Fruit fly (Drosophila melanogaster): ENCODE data around the gene klu.

DNA sequence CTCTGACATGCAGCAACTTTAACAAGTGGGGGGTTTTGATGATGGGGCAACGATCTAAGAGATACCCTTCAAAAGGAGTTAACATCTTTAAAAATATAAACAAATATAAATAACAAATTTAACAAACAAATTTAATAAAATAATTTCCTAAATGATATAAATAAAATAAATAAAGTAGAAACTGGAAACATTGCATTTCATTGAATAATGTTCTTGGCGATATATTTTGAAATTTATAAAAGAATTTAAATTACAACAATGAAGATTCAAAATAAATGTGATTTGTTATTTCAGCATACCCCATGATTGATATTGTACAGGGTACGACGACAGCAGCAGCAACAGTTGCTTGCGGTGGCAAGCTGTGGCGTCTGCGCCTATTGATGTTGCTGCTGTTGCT lies 57.9 kb downstream of the klu start:
- TF ChIP-seq CG12605 (GFP tag; IDR thresholded peaks at IDR 0.05) (no peak), CG10348 (GFP tag; IDR thresholded peaks at IDR 0.05) (no peak), CG34367 (tag; optimal IDR thresholded peaks at IDR 0.05) (peak; percentile 38), EcR (GFP tag; optimal IDR thresholded peaks at IDR 0.05) (no peak), Pif1B (GFP tag; optimal IDR thresholded peaks at IDR 0.05) (peak; percentile 21), Ets98B (GFP tag; IDR thresholded peaks at IDR 0.05) (no peak), fd96Ca (GFP tag; IDR thresholded peaks at IDR 0.05) (no peak), CG4496 (GFP tag; IDR thresholded peaks at IDR 0.05) (0 out of 3 replicates have a peak, but pooled peaks have one; percentile 7), Snoo (tag; optimal IDR thresholded peaks at IDR 0.05) (peak; percentile 28), D1 (tag; optimal IDR thresholded peaks at IDR 0.05) (no peak), gl (tag; optimal IDR thresholded peaks at IDR 0.05) (no peak)

All from whole organism, pupa.